Fruit fly (Drosophila melanogaster): Measurements from ENCODE around the gene Hel89B.

Gene Hel89B

dm6 chr3R:16004015-16004414 lies 30.9 kb downstream of the Hel89B start (continued):
- TF ChIP-seq shn (GFP tag; optimal IDR thresholded peaks at IDR 0.05) = no peak
- TF ChIP-seq CG13424 (tag; optimal IDR thresholded peaks at IDR 0.05) = no peak
- no peak for TF ChIP-seq ewg (GFP tag; optimal IDR thresholded peaks at IDR 0.05)
- TF ChIP-seq Lim3 (GFP tag; IDR thresholded peaks at IDR 0.05) = no peak
- TF ChIP-seq CG2199 (GFP tag; IDR thresholded peaks at IDR 0.05) = peak; percentile 81
- TF ChIP-seq HLH3B (GFP tag; IDR thresholded peaks at IDR 0.05) = no peak
- TF ChIP-seq zfh2 (GFP tag; optimal IDR thresholded peaks at IDR 0.05) = no peak
- no peak for TF ChIP-seq cwo (GFP tag; optimal IDR thresholded peaks at IDR 0.05)
- TF ChIP-seq chif (GFP tag; optimal IDR thresholded peaks at IDR 0.05) = peak in 1 of 2 experiments; percentile 47
- no peak for TF ChIP-seq hkb (optimal IDR thresholded peaks at IDR 0.05)
- TF ChIP-seq hkb (GFP tag; IDR thresholded peaks at IDR 0.05) = no peak
- no peak for TF ChIP-seq al (GFP tag; IDR thresholded peaks at IDR 0.05)
- TF ChIP-seq sens-2 (GFP tag; IDR thresholded peaks at IDR 0.05) = no peak
- TF ChIP-seq CG2116 (GFP tag; optimal IDR thresholded peaks at IDR 0.05) = no peak
- TF ChIP-seq dm (GFP tag; optimal IDR thresholded peaks at IDR 0.05) = peak; percentile 41
- no peak for TF ChIP-seq Ravus (GFP tag; IDR thresholded peaks at IDR 0.05)
- TF ChIP-seq sob (GFP tag; IDR thresholded peaks at IDR 0.05) = peak; percentile 62

dm6 chr3R:16004691-16005474 lies 31.8 kb downstream of the Hel89B start:
- TF ChIP-seq B-H2 (GFP tag; optimal IDR thresholded peaks at IDR 0.05) = peak; percentile 69
- TF ChIP-seq CG2129 (GFP tag; IDR thresholded peaks at IDR 0.05; ENCODE audit: partially characterized antibody) = no peak
- TF ChIP-seq lab (GFP tag; optimal IDR thresholded peaks at IDR 0.05) = peak; percentile 82
- no peak for TF ChIP-seq Fer2 (tag; optimal IDR thresholded peaks at IDR 0.05)
- TF ChIP-seq ttk (GFP tag; IDR thresholded peaks at IDR 0.05) = peak; percentile 53; the same call in 1 of the 2 replicates
- TF ChIP-seq CG10147 (GFP tag; optimal IDR thresholded peaks at IDR 0.05) = no peak
- TF ChIP-seq CG9932 (GFP tag; IDR thresholded peaks at IDR 0.05) = no peak
- no peak for TF ChIP-seq Oli (tag; optimal IDR thresholded peaks at IDR 0.05)
- peak; percentile 50; the same call in 1 of the 2 replicates for TF ChIP-seq CG32532 (GFP tag; IDR thresholded peaks at IDR 0.05)
- no peak for TF ChIP-seq pan (optimal IDR thresholded peaks at IDR 0.05)
- TF ChIP-seq pan (GFP tag; optimal IDR thresholded peaks at IDR 0.05 in 1 of 2, IDR thresholded peaks at IDR 0.05 in 1 of 2) = no peak
- TF ChIP-seq CG17361 (GFP tag; IDR thresholded peaks at IDR 0.05) = no peak
- peak; percentile 55 for TF ChIP-seq gro (GFP tag; optimal IDR thresholded peaks at IDR 0.05)
- peak; percentile 36 for TF ChIP-seq HHEX (GFP tag; optimal IDR thresholded peaks at IDR 0.05)
- no peak for TF ChIP-seq sna (GFP tag; IDR thresholded peaks at IDR 0.05; ENCODE audit: partially characterized antibody)
- no peak for TF ChIP-seq Dp (GFP tag; optimal IDR thresholded peaks at IDR 0.05)
- TF ChIP-seq pnt (GFP tag; optimal IDR thresholded peaks at IDR 0.05) = no peak
- no peak for TF ChIP-seq D (optimal IDR thresholded peaks at IDR 0.05)
- TF ChIP-seq D (GFP tag; optimal IDR thresholded peaks at IDR 0.05) = no peak
- no peak for TF ChIP-seq B-H1 (GFP tag; IDR thresholded peaks at IDR 0.05)
- TF ChIP-seq bsh (GFP tag; optimal IDR thresholded peaks at IDR 0.05) = no peak
- TF ChIP-seq CG1603 (tag; optimal IDR thresholded peaks at IDR 0.05) = peak; percentile 15
- TF ChIP-seq NK7.1 (GFP tag; optimal IDR thresholded peaks at IDR 0.05) = no peak
- TF ChIP-seq Hmr (GFP tag; optimal IDR thresholded peaks at IDR 0.05) = peak; percentile 39
- TF ChIP-seq CG18599 (GFP tag; optimal IDR thresholded peaks at IDR 0.05) = peak; percentile 66
- peak; percentile 8 for TF ChIP-seq gcm2 (GFP tag; optimal IDR thresholded peaks at IDR 0.05)
- peak; percentile 48 for TF ChIP-seq Nf-YB (GFP tag; optimal IDR thresholded peaks at IDR 0.05)
- TF ChIP-seq MESR4 (GFP tag; optimal IDR thresholded peaks at IDR 0.05) = no peak
- peak; percentile 7 for TF ChIP-seq Ets65A (GFP tag)
- no peak for TF ChIP-seq CG42726 (GFP tag; IDR thresholded peaks at IDR 0.05; ENCODE audit: partially characterized antibody)
- TF ChIP-seq Aef1 (GFP tag; IDR thresholded peaks at IDR 0.05) = peak; percentile 43; the same call in 2 of the 3 replicates
- TF ChIP-seq trem (tag; optimal IDR thresholded peaks at IDR 0.05) = no peak
- no peak for TF ChIP-seq CG10979 (tag; optimal IDR thresholded peaks at IDR 0.05)
